Fruit fly (Drosophila melanogaster) whole organism, embryonic: ENCODE data around the gene CG32668.

Experiments
- BEAF-32 ChIP-seq: fragments of 200-800 bp; sonication (Bioruptor generic); optimal IDR thresholded peaks from 3 replicates; lab custom pipeline; 2017; ENCODE audit warnings: missing biosample characterization, missing genetic modification characterization, mild to moderate bottlenecking, moderate library complexity, missing genetic modification reagents
- BtbVII ChIP-seq: fragments of 200-800 bp; sonication (Bioruptor generic); optimal IDR thresholded peaks from 3 replicates; lab custom pipeline; 2017; ENCODE audit warnings: missing biosample characterization, mild to moderate bottlenecking, missing genetic modification characterization
- CG10209 ChIP-seq: fragments of 200-800 bp; sonication (Bioruptor generic); optimal IDR thresholded peaks from 3 replicates; lab custom pipeline; 2017; ENCODE audit warnings: missing biosample characterization, mild to moderate bottlenecking, missing genetic modification characterization, missing genetic modification reagents
- CG10321 ChIP-seq: fragments of 200-800 bp; sonication (Bioruptor generic); IDR thresholded peaks from 2 replicates; pipeline ENCODE4 v1.3.6; 2022; ENCODE audit warnings: missing biosample characterization, missing genetic modification characterization
- CG10959 ChIP-seq: fragments of 200-800 bp; sonication (Bioruptor generic); IDR thresholded peaks from 2 replicates; pipeline ENCODE4 v1.3.6; 2022; ENCODE audit warnings: missing biosample characterization, missing genetic modification characterization
- CG12155 ChIP-seq: fragments of 200-800 bp; sonication (Bioruptor generic); optimal IDR thresholded peaks from 3 replicates; lab custom pipeline; 2016; ENCODE audit warnings: missing biosample characterization, missing genetic modification characterization
- CG12391 ChIP-seq: fragments of 200-800 bp; sonication (Bioruptor generic); optimal IDR thresholded peaks from 3 replicates; lab custom pipeline; 2018; ENCODE audit warnings: missing biosample characterization, mild to moderate bottlenecking, missing genetic modification characterization, moderate library complexity
- CG14710 ChIP-seq: fragments of 200-800 bp; sonication (Bioruptor generic); optimal IDR thresholded peaks from 3 replicates; lab custom pipeline; 2019; ENCODE audit warnings: missing biosample characterization, mild to moderate bottlenecking, missing genetic modification characterization, moderate library complexity
- CG15479 ChIP-seq: fragments of 200-800 bp; sonication (Bioruptor generic); optimal IDR thresholded peaks from 3 replicates; lab custom pipeline; 2019; ENCODE audit warnings: missing biosample characterization, mild to moderate bottlenecking, missing genetic modification characterization, moderate library complexity
- CG15514 ChIP-seq: fragments of 200-800 bp; sonication (Bioruptor generic); optimal IDR thresholded peaks from 3 replicates; lab custom pipeline; 2017; ENCODE audit warnings: missing biosample characterization, missing genetic modification characterization, mild to moderate bottlenecking, moderate library complexity, missing genetic modification reagents
- CG17359 ChIP-seq: fragments of 200-800 bp; sonication (Bioruptor generic); optimal IDR thresholded peaks from 3 replicates; lab custom pipeline; 2018; ENCODE audit warnings: missing biosample characterization, mild to moderate bottlenecking, missing genetic modification characterization, moderate library complexity
- CG17829 ChIP-seq: fragments of 200-800 bp; optimal IDR thresholded peaks from 2 replicates; lab custom pipeline; 2019; ENCODE audit warnings: missing biosample characterization, mild to moderate bottlenecking, missing genetic modification characterization, moderate library complexity
- CG34376 ChIP-seq: fragments of 200-800 bp; sonication (Bioruptor generic); optimal IDR thresholded peaks from 2 replicates; lab custom pipeline; 2018; ENCODE audit warnings: missing biosample characterization, mild to moderate bottlenecking, missing genetic modification characterization
- CG7745 ChIP-seq: fragments of 200-800 bp; sonication (Bioruptor generic); optimal IDR thresholded peaks from 2 replicates; lab custom pipeline; 2018; ENCODE audit warnings: missing biosample characterization, mild to moderate bottlenecking, missing genetic modification characterization, moderate library complexity
- Camta ChIP-seq: fragments of 200-800 bp; sonication (Bioruptor generic); optimal IDR thresholded peaks from 2 replicates; lab custom pipeline; 2016; ENCODE audit warnings: missing biosample characterization, missing genetic modification characterization
- Dad ChIP-seq: fragments of 200-800 bp; sonication (Bioruptor generic); optimal IDR thresholded peaks from 3 replicates; lab custom pipeline; 2016; ENCODE audit warnings: missing biosample characterization, missing genetic modification characterization
- Dip3 ChIP-seq: fragments of 200-800 bp; sonication (Bioruptor generic); optimal IDR thresholded peaks from 3 replicates; lab custom pipeline; 2016; ENCODE audit warnings: missing biosample characterization, missing genetic modification characterization
- Doc2 ChIP-seq: fragments of 200-800 bp; sonication (Bioruptor generic); IDR thresholded peaks from 2 replicates; pipeline ENCODE4 v1.3.6; 2022; ENCODE audit warnings: missing biosample characterization, missing genetic modification characterization
- Dp ChIP-seq: fragments of 200-800 bp; sonication (Bioruptor generic); optimal IDR thresholded peaks from 2 replicates; lab custom pipeline; 2018; ENCODE audit warnings: missing biosample characterization, mild to moderate bottlenecking, missing genetic modification characterization, moderate library complexity
- Dref ChIP-seq: fragments of 200-800 bp; sonication (Bioruptor generic); IDR thresholded peaks from 2 replicates; pipeline ENCODE4 v1.3.6; 2022; ENCODE audit warnings: missing biosample characterization, missing genetic modification characterization
- Ets97D ChIP-seq: fragments of 200-800 bp; sonication (Bioruptor generic); optimal IDR thresholded peaks from 3 replicates; lab custom pipeline; 2016; ENCODE audit warnings: missing biosample characterization, missing genetic modification characterization
- Gug ChIP-seq: fragments of 200-800 bp; sonication (Bioruptor generic); IDR thresholded peaks from 4 replicates; pipeline ENCODE4 v1.3.6; 2022; ENCODE audit warnings: missing biosample characterization, missing genetic modification characterization
- Hmr ChIP-seq: fragments of 200-800 bp; sonication (Bioruptor generic); optimal IDR thresholded peaks from 3 replicates; lab custom pipeline; 2017; ENCODE audit warnings: mild to moderate bottlenecking, missing biosample characterization, missing genetic modification reagents, missing genetic modification characterization
- Lim3 ChIP-seq: fragments of 200-800 bp; sonication (Bioruptor generic); IDR thresholded peaks from 2 replicates; pipeline ENCODE4 v1.3.6; 2022; ENCODE audit warnings: missing biosample characterization, missing genetic modification characterization
- MBD-R2 ChIP-seq: fragments of 200-800 bp; sonication (Bioruptor generic); IDR thresholded peaks from 2 replicates; pipeline ENCODE4 v1.3.6; 2022; ENCODE audit warnings: missing biosample characterization, missing genetic modification characterization
- Meics ChIP-seq: fragments of 200-800 bp; sonication (Bioruptor generic); optimal IDR thresholded peaks from 2 replicates; lab custom pipeline; 2017; ENCODE audit warnings: missing biosample characterization, mild to moderate bottlenecking, missing genetic modification characterization
- Opbp ChIP-seq: fragments of 200-800 bp; sonication (Bioruptor generic); IDR thresholded peaks from 3 replicates; pipeline ENCODE4 v1.3.6; 2022; ENCODE audit warnings: missing biosample characterization, missing genetic modification characterization; ENCODE audit not compliant: partially characterized antibody
- Pdp1 ChIP-seq, 2 experiments: fragments of 200-800 bp; sonication (Bioruptor generic); optimal IDR thresholded peaks; 3 replicates each; lab custom pipeline; 2016; ENCODE audit warnings: missing biosample characterization in 2 of 2, missing genetic modification characterization in 2 of 2, mild to moderate bottlenecking in 1 of 2, moderate library complexity in 1 of 2
- Six4 ChIP-seq: fragments of 200-800 bp; sonication (Bioruptor generic); optimal IDR thresholded peaks from 2 replicates; lab custom pipeline; 2016; ENCODE audit warnings: missing biosample characterization, missing genetic modification characterization
- Sry-β ChIP-seq: fragments of 200-800 bp; sonication (Bioruptor generic); optimal IDR thresholded peaks from 2 replicates; lab custom pipeline; 2018; ENCODE audit warnings: missing biosample characterization, mild to moderate bottlenecking, missing genetic modification characterization, moderate library complexity
- Sry-δ ChIP-seq: fragments of 200-800 bp; sonication (Bioruptor generic); optimal IDR thresholded peaks from 2 replicates; lab custom pipeline; 2016; ENCODE audit warnings: missing biosample characterization, missing genetic modification characterization
- Stat92E ChIP-seq, 3 experiments: fragments of >200 bp in 2 of 3; fragments of 200-800 bp in 1 of 3; sonication (Bioruptor generic) in 1 of 3; optimal IDR thresholded peaks; 2 replicates each; lab custom pipeline; 2017 to 2019; ENCODE audit warnings: missing biosample characterization in 3 of 3, missing genetic modification characterization in 3 of 3, mild to moderate bottlenecking in 1 of 3, moderate library complexity in 1 of 3
- TFAM ChIP-seq: fragments of 200-800 bp; sonication (Bioruptor generic); optimal IDR thresholded peaks from 2 replicates; lab custom pipeline; 2017; ENCODE audit warnings: missing biosample characterization, missing genetic modification characterization, inconsistent platforms
- YL-1 ChIP-seq: fragments of 200-800 bp; sonication (Bioruptor generic); optimal IDR thresholded peaks from 3 replicates; lab custom pipeline; 2017; ENCODE audit warnings: missing biosample characterization, mild to moderate bottlenecking, missing genetic modification characterization
- amos ChIP-seq: fragments of 200-800 bp; sonication (Bioruptor generic); IDR thresholded peaks from 2 replicates; pipeline ENCODE4 v1.3.6; 2022; ENCODE audit warnings: missing biosample characterization, missing genetic modification characterization; ENCODE audit not compliant: partially characterized antibody
- aop ChIP-seq: fragments of 200-800 bp; sonication (Bioruptor generic); IDR thresholded peaks from 2 replicates; pipeline ENCODE4 v1.3.6; 2022; ENCODE audit warnings: missing biosample characterization, missing genetic modification characterization
- ato ChIP-seq: fragments of 200-800 bp; sonication (Bioruptor generic); IDR thresholded peaks from 2 replicates; pipeline ENCODE4 v1.3.6; 2022; ENCODE audit warnings: missing biosample characterization, missing genetic modification characterization; ENCODE audit not compliant: partially characterized antibody
- bbx ChIP-seq: fragments of 200-800 bp; sonication (Bioruptor generic); IDR thresholded peaks from 2 replicates; pipeline ENCODE4 v1.3.6; 2022; ENCODE audit warnings: missing biosample characterization, missing genetic modification characterization; ENCODE audit not compliant: partially characterized antibody
- cad ChIP-seq: fragments of >200 bp; optimal IDR thresholded peaks from 2 replicates; lab custom pipeline; 2017; ENCODE audit warnings: missing biosample characterization, missing genetic modification characterization
- dati ChIP-seq: fragments of 200-800 bp; sonication (Bioruptor generic); IDR thresholded peaks from 2 replicates; pipeline ENCODE4 v1.3.6; 2022; ENCODE audit warnings: missing biosample characterization, missing genetic modification characterization
- dm ChIP-seq: fragments of 200-800 bp; sonication (Bioruptor generic); optimal IDR thresholded peaks from 3 replicates; lab custom pipeline; 2016; ENCODE audit warnings: missing biosample characterization, missing genetic modification characterization
- fd102C ChIP-seq: fragments of 200-800 bp; sonication (Bioruptor generic); optimal IDR thresholded peaks from 2 replicates; lab custom pipeline; 2018; ENCODE audit warnings: missing biosample characterization, mild to moderate bottlenecking, missing genetic modification characterization, moderate library complexity
- ham ChIP-seq: fragments of 200-800 bp; sonication (Bioruptor generic); IDR thresholded peaks from 2 replicates; pipeline ENCODE4 v1.3.6; 2022; ENCODE audit warnings: missing biosample characterization, missing genetic modification characterization
- inv ChIP-seq: fragments of 200-800 bp; sonication (Bioruptor generic); IDR thresholded peaks from 2 replicates; pipeline ENCODE4 v1.3.6; 2022; ENCODE audit warnings: missing biosample characterization, missing genetic modification characterization; ENCODE audit not compliant: partially characterized antibody
- nerfin-1 ChIP-seq: fragments of 200-800 bp; sonication (Bioruptor generic); optimal IDR thresholded peaks from 3 replicates; lab custom pipeline; 2019; ENCODE audit warnings: missing biosample characterization, mild to moderate bottlenecking, missing genetic modification characterization, moderate library complexity
- pho ChIP-seq: fragments of 200-800 bp; sonication (Bioruptor generic); optimal IDR thresholded peaks from 2 replicates; lab custom pipeline; 2016; ENCODE audit warnings: missing biosample characterization, missing genetic modification characterization
- stwl ChIP-seq: fragments of 200-800 bp; sonication (Bioruptor generic); optimal IDR thresholded peaks from 3 replicates; lab custom pipeline; 2018; ENCODE audit warnings: missing biosample characterization, mild to moderate bottlenecking, missing genetic modification characterization, moderate library complexity
- tin ChIP-seq: fragments of 200-800 bp; sonication (Bioruptor generic); optimal IDR thresholded peaks from 3 replicates; lab custom pipeline; 2016; ENCODE audit warnings: missing biosample characterization, missing genetic modification characterization
- vvl ChIP-seq: fragments of 200-800 bp; sonication (Bioruptor generic); IDR thresholded peaks from 2 replicates; pipeline ENCODE4 v1.3.6; 2022; ENCODE audit warnings: missing biosample characterization, missing genetic modification characterization
- wek ChIP-seq: fragments of 200-800 bp; sonication (Bioruptor generic); optimal IDR thresholded peaks from 3 replicates; lab custom pipeline; 2018; ENCODE audit warnings: missing biosample characterization, mild to moderate bottlenecking, missing genetic modification characterization, moderate library complexity

The CG32668 gene

dm6 chrX:11128828-11129227 is 30.7 kb downstream of the CG32668 start, which contains the start of gene SrpRalpha (continued):
- no peak for TF ChIP-seq Doc2
- peak; percentile 59 for TF ChIP-seq CG14710 (tag; lab: Kevin White, UChicago)
- peak; percentile 65 for TF ChIP-seq stwl (tag; lab: Kevin White, UChicago)
- peak; percentile 46 for TF ChIP-seq BEAF-32 (GFP tag; lab: Kevin White, UChicago)
- no peak for TF ChIP-seq Six4 (GFP tag; lab: Kevin White, UChicago)
- TF ChIP-seq Dad (GFP tag; lab: Kevin White, UChicago), result no peak
- no peak for TF ChIP-seq CG15514 (GFP tag; lab: Kevin White, UChicago)
- TF ChIP-seq CG17359, result peak; percentile 14
- TF ChIP-seq wek, result no peak
- no peak for TF ChIP-seq Hmr (GFP tag; lab: Kevin White, UChicago)
- TF ChIP-seq Lim3, result no peak
- no peak for TF ChIP-seq Camta (GFP tag; lab: Kevin White, UChicago)
- peak; percentile 3 for TF ChIP-seq dm (GFP tag; lab: Kevin White, UChicago)
- no peak for TF ChIP-seq dati (GFP tag; lab: Robert Waterston, UW)
- TF ChIP-seq Pdp1 (GFP tag; optimal IDR thresholded peaks at IDR 0.05; lab: Kevin White, UChicago), result peak in 1 of 2 experiments; percentile 5
- no peak for TF ChIP-seq ato (GFP tag; lab: Robert Waterston, UW)
- peak; percentile 79 for TF ChIP-seq YL-1 (GFP tag; lab: Kevin White, UChicago)
- no peak for TF ChIP-seq fd102C (GFP tag; lab: Kevin White, UChicago)
- no peak for TF ChIP-seq tin (GFP tag; lab: Kevin White, UChicago)
- no peak for TF ChIP-seq CG15479
- peak; percentile 63 for TF ChIP-seq Dp (GFP tag; lab: Kevin White, UChicago)
- TF ChIP-seq Ets97D, result peak; percentile 26
- no peak for TF ChIP-seq aop (GFP tag; lab: Robert Waterston, UW)
- TF ChIP-seq cad (GFP tag; lab: Kevin White, UChicago), result no peak
- TF ChIP-seq CG17829 (tag; lab: Kevin White, UChicago), result peak; percentile 12
- no peak for TF ChIP-seq BtbVII (GFP tag; lab: Kevin White, UChicago)
- peak; percentile 61; the same call in 1 of the 2 replicates for TF ChIP-seq bbx (GFP tag; lab: Robert Waterston, UW)
- TF ChIP-seq Meics (GFP tag; lab: Kevin White, UChicago), result no peak
- TF ChIP-seq ham, result no peak
- TF ChIP-seq Sry-β (GFP tag; lab: Kevin White, UChicago), result no peak
- no peak for TF ChIP-seq CG34376 (GFP tag; lab: Kevin White, UChicago)
- no peak for TF ChIP-seq CG7745 (tag; lab: Kevin White, UChicago)
- TF ChIP-seq CG10321 (GFP tag; lab: Robert Waterston, UW), result no peak
- no peak for TF ChIP-seq TFAM
- peak; percentile 57 for TF ChIP-seq MBD-R2
- TF ChIP-seq CG12155 (GFP tag; lab: Kevin White, UChicago), result no peak
- TF ChIP-seq vvl (GFP tag; lab: Robert Waterston, UW), result peak; percentile 63; the same call in 1 of the 2 replicates
- no peak for TF ChIP-seq CG10209
- TF ChIP-seq Dref (GFP tag; lab: Robert Waterston, UW), result peak; percentile 72
- TF ChIP-seq Gug (GFP tag; lab: Robert Waterston, UW), result no peak
- no peak for TF ChIP-seq CG12391
- peak; percentile 66; the same call in 2 of the 3 replicates for TF ChIP-seq Opbp
- no peak for TF ChIP-seq inv (GFP tag; lab: Robert Waterston, UW)
- TF ChIP-seq pho (GFP tag; lab: Kevin White, UChicago), result no peak
- peak; percentile 84 for TF ChIP-seq Sry-δ (GFP tag; lab: Kevin White, UChicago)
- TF ChIP-seq Stat92E (GFP tag; optimal IDR thresholded peaks at IDR 0.05; lab: Kevin White, UChicago), result no peak
- no peak for TF ChIP-seq nerfin-1 (tag; lab: Kevin White, UChicago)
- no peak for TF ChIP-seq CG10959 (GFP tag; lab: Robert Waterston, UW)
- no peak for TF ChIP-seq Dip3 (GFP tag; lab: Kevin White, UChicago)
- peak; percentile 28; the same call in 1 of the 2 replicates for TF ChIP-seq amos (GFP tag; lab: Robert Waterston, UW)
